Fruit fly (Drosophila melanogaster) whole organism, embryonic: ENCODE results near the gene AGO2.

Experiments
- ATbp ChIP-seq: fragments of 200-800 bp; sonication (Bioruptor generic); optimal IDR thresholded peaks from 2 replicates; lab custom pipeline; 2017; ENCODE audit warnings: missing biosample characterization, mild to moderate bottlenecking, missing genetic modification characterization, missing genetic modification reagents
- CG12071 ChIP-seq: fragments of 200-800 bp; sonication (Bioruptor generic); optimal IDR thresholded peaks from 3 replicates; lab custom pipeline; 2018; ENCODE audit warnings: missing biosample characterization, mild to moderate bottlenecking, missing genetic modification characterization
- CG13894 ChIP-seq: fragments of 200-800 bp; sonication (Bioruptor generic); optimal IDR thresholded peaks from 3 replicates; lab custom pipeline; 2018; ENCODE audit warnings: missing biosample characterization, mild to moderate bottlenecking, missing genetic modification characterization, moderate library complexity
- CG14014 ChIP-seq: fragments of 200-800 bp; sonication (Bioruptor generic); IDR thresholded peaks from 2 replicates; pipeline ENCODE4 v1.3.6; 2022; ENCODE audit warnings: missing biosample characterization, missing genetic modification characterization
- CG15696 ChIP-seq: fragments of 200-800 bp; sonication (Bioruptor generic); optimal IDR thresholded peaks from 2 replicates; lab custom pipeline; 2019; ENCODE audit warnings: missing biosample characterization, mild to moderate bottlenecking, missing genetic modification characterization, moderate library complexity
- CG16779 ChIP-seq: fragments of 200-800 bp; sonication (Bioruptor generic); IDR thresholded peaks from 2 replicates; pipeline ENCODE4 v1.3.6; 2022; ENCODE audit warnings: missing biosample characterization, missing genetic modification characterization
- CG17612 ChIP-seq: fragments of 200-800 bp; sonication (Bioruptor generic); IDR thresholded peaks from 2 replicates; pipeline ENCODE4 v1.3.6; 2022; ENCODE audit warnings: missing biosample characterization, missing genetic modification characterization
- CG18619 ChIP-seq: fragments of 200-800 bp; sonication (Bioruptor generic); optimal IDR thresholded peaks from 3 replicates; lab custom pipeline; 2017; ENCODE audit warnings: missing biosample characterization, mild to moderate bottlenecking, missing genetic modification characterization
- CG2202 ChIP-seq: fragments of 200-800 bp; sonication (Bioruptor generic); optimal IDR thresholded peaks from 2 replicates; lab custom pipeline; 2018; ENCODE audit warnings: missing biosample characterization, mild to moderate bottlenecking, missing genetic modification characterization
- CG32772 ChIP-seq: fragments of 200-800 bp; sonication (Bioruptor generic); IDR thresholded peaks from 2 replicates; pipeline ENCODE4 v1.3.6; 2022; ENCODE audit warnings: missing biosample characterization, missing genetic modification characterization
- CG4282 ChIP-seq: fragments of 200-800 bp; sonication (Bioruptor generic); optimal IDR thresholded peaks from 2 replicates; lab custom pipeline; 2016; ENCODE audit warnings: missing biosample characterization, missing genetic modification characterization
- CG4617 ChIP-seq: fragments of 200-800 bp; sonication (Bioruptor generic); optimal IDR thresholded peaks from 3 replicates; lab custom pipeline; 2016; ENCODE audit warnings: missing biosample characterization, missing genetic modification characterization, borderline replicate concordance
- CG4707 ChIP-seq: fragments of 200-800 bp; sonication (Bioruptor generic); optimal IDR thresholded peaks from 2 replicates; lab custom pipeline; 2018; ENCODE audit warnings: missing biosample characterization, mild to moderate bottlenecking, missing genetic modification characterization, moderate library complexity
- CG6765 ChIP-seq: fragments of 200-800 bp; sonication (Bioruptor generic); optimal IDR thresholded peaks from 3 replicates; lab custom pipeline; 2017; ENCODE audit warnings: missing biosample characterization, mild to moderate bottlenecking, missing genetic modification characterization
- CG7839 ChIP-seq: fragments of 200-800 bp; sonication (Bioruptor generic); optimal IDR thresholded peaks from 3 replicates; lab custom pipeline; 2018; ENCODE audit warnings: missing biosample characterization, mild to moderate bottlenecking, missing genetic modification characterization, moderate library complexity
- CG9609 ChIP-seq: fragments of 200-800 bp; sonication (Bioruptor generic); optimal IDR thresholded peaks from 3 replicates; lab custom pipeline; 2016; ENCODE audit warnings: missing biosample characterization, missing genetic modification characterization
- CG9932 ChIP-seq: fragments of 200-800 bp; sonication (Bioruptor generic); IDR thresholded peaks from 2 replicates; pipeline ENCODE4 v1.3.6; 2022; ENCODE audit warnings: missing biosample characterization, missing genetic modification characterization
- CHES-1-like ChIP-seq: fragments of 200-800 bp; sonication (Bioruptor generic); optimal IDR thresholded peaks from 2 replicates; lab custom pipeline; 2016; ENCODE audit warnings: missing biosample characterization, missing genetic modification characterization
- CoRest ChIP-seq: fragments of 200-800 bp; sonication (Bioruptor generic); optimal IDR thresholded peaks from 3 replicates; lab custom pipeline; 2018; ENCODE audit warnings: missing biosample characterization, mild to moderate bottlenecking, missing genetic modification characterization, moderate library complexity
- Dip3 ChIP-seq: fragments of 200-800 bp; sonication (Bioruptor generic); optimal IDR thresholded peaks from 3 replicates; lab custom pipeline; 2016; ENCODE audit warnings: missing biosample characterization, missing genetic modification characterization
- Doc2 ChIP-seq: fragments of 200-800 bp; sonication (Bioruptor generic); IDR thresholded peaks from 2 replicates; pipeline ENCODE4 v1.3.6; 2022; ENCODE audit warnings: missing biosample characterization, missing genetic modification characterization
- Doc3 ChIP-seq: fragments of 200-800 bp; sonication (Bioruptor generic); IDR thresholded peaks from 3 replicates; pipeline ENCODE4 v1.3.6; 2022; ENCODE audit warnings: missing biosample characterization, missing genetic modification characterization; ENCODE audit not compliant: partially characterized antibody
- HLH54F ChIP-seq: fragments of 200-800 bp; sonication (Bioruptor generic); optimal IDR thresholded peaks from 3 replicates; lab custom pipeline; 2016; ENCODE audit warnings: missing biosample characterization, missing genetic modification characterization
- HmgD ChIP-seq: fragments of 200-800 bp; sonication (Bioruptor generic); optimal IDR thresholded peaks from 3 replicates; lab custom pipeline; 2016; ENCODE audit warnings: missing biosample characterization, missing genetic modification characterization
- Hmx ChIP-seq: fragments of 200-800 bp; sonication (Bioruptor generic); optimal IDR thresholded peaks from 2 replicates; lab custom pipeline; 2016; ENCODE audit warnings: missing biosample characterization, missing genetic modification characterization
- Hr3 ChIP-seq: fragments of 200-800 bp; sonication (Bioruptor generic); optimal IDR thresholded peaks from 3 replicates; lab custom pipeline; 2016; ENCODE audit warnings: missing biosample characterization, missing genetic modification characterization
- MBD-R2 ChIP-seq: fragments of 200-800 bp; sonication (Bioruptor generic); IDR thresholded peaks from 2 replicates; pipeline ENCODE4 v1.3.6; 2022; ENCODE audit warnings: missing biosample characterization, missing genetic modification characterization
- NC2α ChIP-seq: fragments of 200-800 bp; sonication (Bioruptor generic); optimal IDR thresholded peaks from 2 replicates; lab custom pipeline; 2016; ENCODE audit warnings: missing biosample characterization, missing genetic modification characterization
- NfI ChIP-seq: fragments of 200-800 bp; sonication (Bioruptor generic); optimal IDR thresholded peaks from 3 replicates; lab custom pipeline; 2018; ENCODE audit warnings: missing biosample characterization, mild to moderate bottlenecking, missing genetic modification characterization, moderate library complexity
- Poxn ChIP-seq: fragments of 200-800 bp; sonication (Bioruptor generic); IDR thresholded peaks from 2 replicates; pipeline ENCODE4 v1.3.6; 2022; ENCODE audit warnings: missing biosample characterization, missing genetic modification characterization
- Side ChIP-seq: fragments of 200-800 bp; sonication (Bioruptor generic); optimal IDR thresholded peaks from 2 replicates; lab custom pipeline; 2016; ENCODE audit warnings: missing biosample characterization, missing genetic modification characterization
- Spps ChIP-seq: fragments of 200-800 bp; sonication (Bioruptor generic); optimal IDR thresholded peaks from 2 replicates; lab custom pipeline; 2018; ENCODE audit warnings: missing biosample characterization, mild to moderate bottlenecking, missing genetic modification characterization
- YL-1 ChIP-seq: fragments of 200-800 bp; sonication (Bioruptor generic); optimal IDR thresholded peaks from 3 replicates; lab custom pipeline; 2017; ENCODE audit warnings: missing biosample characterization, mild to moderate bottlenecking, missing genetic modification characterization
- ato ChIP-seq: fragments of 200-800 bp; sonication (Bioruptor generic); IDR thresholded peaks from 2 replicates; pipeline ENCODE4 v1.3.6; 2022; ENCODE audit warnings: missing biosample characterization, missing genetic modification characterization; ENCODE audit not compliant: partially characterized antibody
- chn ChIP-seq: fragments of 200-800 bp; sonication (Bioruptor generic); optimal IDR thresholded peaks from 2 replicates; lab custom pipeline; 2016; ENCODE audit warnings: missing biosample characterization, missing genetic modification characterization
- croc ChIP-seq: fragments of 200-800 bp; sonication (Bioruptor generic); conservative IDR thresholded peaks from 3 replicates; pipeline ENCODE4 v1.3.6; 2022; ENCODE audit warnings: missing biosample characterization, missing genetic modification characterization
- da ChIP-seq: fragments of 200-800 bp; sonication (Bioruptor generic); optimal IDR thresholded peaks from 2 replicates; lab custom pipeline; 2016; ENCODE audit warnings: missing biosample characterization, missing genetic modification characterization
- disco-r ChIP-seq: fragments of 200-800 bp; sonication (Bioruptor generic); optimal IDR thresholded peaks from 2 replicates; lab custom pipeline; 2016; ENCODE audit warnings: missing biosample characterization, missing genetic modification characterization
- fd64A ChIP-seq: fragments of 200-800 bp; sonication (Bioruptor generic); optimal IDR thresholded peaks from 3 replicates; lab custom pipeline; 2018; ENCODE audit warnings: missing biosample characterization, mild to moderate bottlenecking, missing genetic modification characterization
- odd ChIP-seq: fragments of 200-800 bp; sonication (Bioruptor generic); optimal IDR thresholded peaks from 2 replicates; lab custom pipeline; 2017; ENCODE audit warnings: missing biosample characterization, mild to moderate bottlenecking, missing genetic modification characterization
- peb ChIP-seq: fragments of 200-800 bp; sonication (Bioruptor generic); IDR thresholded peaks from 2 replicates; pipeline ENCODE4 v1.3.6; 2022; ENCODE audit warnings: missing biosample characterization, missing genetic modification characterization
- prd ChIP-seq, 3 experiments: fragments of >200 bp in 2 of 3; fragments of 200-800 bp in 1 of 3; sonication (Bioruptor generic) in 1 of 3; optimal IDR thresholded peaks in 2 of 3; IDR thresholded peaks in 1 of 3; 2 replicates in 2 of 3; 3 replicates in 1 of 3; pipeline versions ENCODE4 v1.3.6 to Lab custom; 2017 to 2022; ENCODE audit warnings: missing biosample characterization in 1 of 3, missing genetic modification characterization in 1 of 3
- salm ChIP-seq: fragments of 200-800 bp; sonication (Bioruptor generic); optimal IDR thresholded peaks from 2 replicates; lab custom pipeline; 2018; ENCODE audit warnings: missing biosample characterization, mild to moderate bottlenecking, missing genetic modification characterization
- seq ChIP-seq: fragments of 200-800 bp; sonication (Bioruptor generic); IDR thresholded peaks from 2 replicates; pipeline ENCODE4 v1.3.6; 2022; ENCODE audit warnings: missing biosample characterization, missing genetic modification characterization
- shn ChIP-seq: fragments of 200-800 bp; sonication (Bioruptor generic); optimal IDR thresholded peaks from 3 replicates; lab custom pipeline; 2016; ENCODE audit warnings: missing biosample characterization, missing genetic modification characterization
- sob ChIP-seq: fragments of 200-800 bp; sonication (Bioruptor generic); IDR thresholded peaks from 2 replicates; pipeline ENCODE4 v1.3.6; 2022; ENCODE audit warnings: missing biosample characterization, missing genetic modification characterization
- ttk ChIP-seq: fragments of 200-800 bp; sonication (Bioruptor generic); IDR thresholded peaks from 2 replicates; pipeline ENCODE4 v2.1.2; 2022; ENCODE audit warnings: missing biosample characterization, missing genetic modification characterization
- z ChIP-seq: fragments of 200-800 bp; sonication (Bioruptor generic); IDR thresholded peaks from 3 replicates; pipeline ENCODE4 v1.3.6; 2022; ENCODE audit warnings: missing biosample characterization, missing genetic modification characterization

The AGO2 gene

dm6 chr3L:15587445-15588381, 33.8 kb downstream of the AGO2 start, which contains the start of gene CG7656 (continued):
- TF ChIP-seq CG4282 (GFP tag; lab: Kevin White, UChicago) (peak; percentile 58), CG9609 (peak; percentile 71), croc (GFP tag; lab: Robert Waterston, UW) (no peak; the same call in 2 of the 3 replicates), shn (peak; percentile 75), Doc3 (GFP tag; lab: Robert Waterston, UW) (0 out of 3 replicates have a peak, but pooled peaks have one; percentile 22), NC2α (GFP tag; lab: Kevin White, UChicago) (peak; percentile 46), seq (GFP tag; lab: Robert Waterston, UW) (peak; percentile 53; the same call in 1 of the 2 replicates), Doc2 (GFP tag; lab: Robert Waterston, UW) (no peak), CG9932 (peak; percentile 86), YL-1 (GFP tag; lab: Kevin White, UChicago) (peak; percentile 66), CG2202 (no peak), disco-r (GFP tag; lab: Kevin White, UChicago) (no peak), CG7839 (tag; lab: Kevin White, UChicago) (no peak), sob (GFP tag; lab: Robert Waterston, UW) (peak; percentile 75), prd (optimal IDR thresholded peaks at IDR 0.05; lab: Kevin White, UChicago) (no peak), prd (GFP tag; IDR thresholded peaks at IDR 0.05; lab: Robert Waterston, UW) (peak; percentile 82), CHES-1-like (GFP tag; lab: Kevin White, UChicago) (peak; percentile 89), NfI (GFP tag; lab: Kevin White, UChicago) (peak; percentile 73), CG16779 (peak; percentile 74), HmgD (peak; percentile 89), HLH54F (GFP tag; lab: Kevin White, UChicago) (peak; percentile 82), Poxn (GFP tag; lab: Robert Waterston, UW) (no peak), salm (tag; lab: Kevin White, UChicago) (no peak), Spps (tag; lab: Kevin White, UChicago) (no peak), CG4617 (GFP tag; lab: Kevin White, UChicago) (peak; percentile 94), MBD-R2 (peak; percentile 86), CG18619 (GFP tag; lab: Kevin White, UChicago) (no peak), ato (GFP tag; lab: Robert Waterston, UW) (no peak), peb (GFP tag; lab: Robert Waterston, UW) (no peak), CG14014 (GFP tag; lab: Robert Waterston, UW) (peak; percentile 66), CG15696 (peak; percentile 37), chn (GFP tag; lab: Kevin White, UChicago) (peak; percentile 83), CG6765 (no peak), CG32772 (GFP tag; lab: Robert Waterston, UW) (peak; percentile 52), CG4707 (peak; percentile 52), CG17612 (GFP tag; lab: Robert Waterston, UW) (peak; percentile 37; the same call in 1 of the 2 replicates), Side (GFP tag; lab: Kevin White, UChicago) (peak; percentile 64), odd (GFP tag; lab: Kevin White, UChicago) (no peak), Hmx (GFP tag; lab: Kevin White, UChicago) (no peak), fd64A (GFP tag; lab: Kevin White, UChicago) (no peak), CG12071 (GFP tag; lab: Kevin White, UChicago) (peak; percentile 36), ATbp (peak; percentile 43), da (GFP tag; lab: Kevin White, UChicago) (peak; percentile 43), Hr3 (GFP tag; lab: Kevin White, UChicago) (peak; percentile 45), Dip3 (GFP tag; lab: Kevin White, UChicago) (peak; percentile 59), ttk (GFP tag; lab: Robert Waterston, UW) (peak; percentile 42; the same call in 1 of the 2 replicates), CG13894 (tag; lab: Kevin White, UChicago) (peak; percentile 25), CoRest (peak; percentile 2), z (GFP tag; lab: Robert Waterston, UW) (no peak)
